Worm (Caenorhabditis elegans): Measurements from ENCODE around the gene gfi-3.
"Not testable (repeated sequence)": the region's sequence is repeated elsewhere in the genome, so short reads cannot be mapped to it uniquely, and the experiment has no call there.

The gfi-3 gene

DNA sequence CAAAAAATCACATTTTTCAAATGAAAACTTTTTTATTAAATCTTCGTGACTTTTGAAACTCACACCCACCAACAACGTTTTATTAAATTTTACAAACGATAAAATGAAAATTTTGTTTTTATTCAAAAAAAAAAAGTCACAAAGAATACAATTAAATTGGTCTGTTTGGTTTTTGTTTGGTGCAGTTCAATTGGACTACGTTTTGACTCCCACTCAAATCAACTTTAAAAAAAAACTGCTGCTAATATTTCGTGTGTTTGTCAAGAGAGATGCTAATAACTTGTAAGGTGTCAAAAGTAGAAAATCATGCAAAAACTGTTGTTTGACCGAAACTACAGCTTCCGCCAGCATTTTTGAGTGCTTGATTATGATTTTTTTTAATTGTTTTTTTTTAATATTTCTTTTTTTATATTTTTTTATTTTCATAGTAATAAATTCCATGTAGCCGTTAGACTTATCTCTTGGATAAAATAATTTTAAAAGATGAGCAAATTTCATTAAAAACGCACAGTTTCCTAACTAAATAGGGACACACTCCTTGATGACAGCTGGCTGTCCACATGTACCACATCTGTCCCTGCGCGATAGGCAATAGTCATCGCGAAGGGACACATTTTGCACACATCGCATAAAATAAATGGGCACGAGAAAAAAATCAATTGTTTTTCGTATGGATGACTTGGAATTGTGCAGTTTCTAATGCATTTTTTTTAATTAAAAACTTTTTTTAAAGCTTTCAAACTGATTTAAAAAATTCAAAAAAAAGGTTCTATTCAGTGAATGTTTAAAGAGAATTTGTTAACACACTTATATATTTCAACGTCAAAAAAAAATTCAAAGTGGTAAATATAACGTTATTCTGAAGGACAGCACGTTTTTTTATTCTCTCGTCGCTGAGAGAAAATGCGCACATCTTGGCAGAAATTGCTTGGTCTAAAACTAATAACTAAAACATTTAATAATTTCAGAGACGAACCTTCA is 45.2 kb downstream of the gfi-3 start (continued):
- TF ChIP-seq Y105C5A.15 (GFP tag; IDR thresholded peaks at IDR 0.05) (peak; percentile 88), lsy-2 (tag; optimal IDR thresholded peaks at IDR 0.05) (peak; percentile 97), dmd-9 (GFP tag; IDR thresholded peaks at IDR 0.05) (peak; percentile 93), sdz-12 (GFP tag; optimal IDR thresholded peaks at IDR 0.05) (peak; percentile 71), madf-9 (GFP tag; conservative IDR thresholded peaks at IDR 0.05) (peak; percentile 99), ceh-44 (GFP tag; IDR thresholded peaks at IDR 0.05) (0 out of 2 replicates have a peak, but pooled peaks have one; percentile 45), hlh-30 (tag; optimal IDR thresholded peaks at IDR 0.05; ENCODE audit: insufficient read depth) (peak; percentile 96), lin-39 (tag; optimal IDR thresholded peaks at IDR 0.05) (peak; percentile 96)

DNA sequence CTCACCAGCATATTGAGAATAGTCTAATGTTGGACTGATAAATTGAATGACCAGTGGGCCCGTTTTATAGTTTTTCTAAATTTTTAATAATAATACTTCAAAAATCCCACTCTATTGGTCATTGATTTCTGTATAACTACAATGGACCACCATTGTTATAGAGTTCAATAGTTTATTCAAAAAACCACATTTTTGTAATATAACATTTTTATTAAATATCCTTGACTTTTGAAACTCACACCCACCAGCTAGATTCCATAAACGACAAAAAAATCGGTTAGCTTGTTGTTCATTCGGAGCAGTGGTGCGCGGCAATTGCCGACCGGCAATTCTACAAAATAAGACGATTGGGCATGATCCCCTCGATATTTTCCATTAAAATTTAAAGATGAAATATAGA is 47.2 kb downstream of the gfi-3 start, which contains the start of gene nspc-18:
nspc-18 (minus strand) TSS at position 101 of the 400 bp plus-strand sequence.
- TF ChIP-seq mxl-3 (GFP tag; optimal IDR thresholded peaks at IDR 0.05) (no peak), lin-15B (tag; optimal IDR thresholded peaks at IDR 0.05) (no peak), Y5F2A.4 (GFP tag; optimal IDR thresholded peaks at IDR 0.05) (no peak), unc-130 (GFP tag; optimal IDR thresholded peaks at IDR 0.05) (no peak), dpl-1 (GFP tag; optimal IDR thresholded peaks at IDR 0.05) (no peak), sdz-12 (GFP tag; optimal IDR thresholded peaks at IDR 0.05) (no peak), mxl-2 (GFP tag; conservative IDR thresholded peaks at IDR 0.05) (no peak), cey-2 (tag; optimal IDR thresholded peaks at IDR 0.05; ENCODE audit: borderline replicate concordance, insufficient read depth) (no peak), lin-39 (tag; optimal IDR thresholded peaks at IDR 0.05) (no peak), nhr-6 (tag; optimal IDR thresholded peaks at IDR 0.05) (no peak), lin-29 (GFP tag; IDR thresholded peaks at IDR 0.05) (no peak), fkh-10 (GFP tag; optimal IDR thresholded peaks at IDR 0.05) (no peak), aha-1 (tag) (no peak), dmd-8 (GFP tag; IDR thresholded peaks at IDR 0.05) (no peak)

DNA sequence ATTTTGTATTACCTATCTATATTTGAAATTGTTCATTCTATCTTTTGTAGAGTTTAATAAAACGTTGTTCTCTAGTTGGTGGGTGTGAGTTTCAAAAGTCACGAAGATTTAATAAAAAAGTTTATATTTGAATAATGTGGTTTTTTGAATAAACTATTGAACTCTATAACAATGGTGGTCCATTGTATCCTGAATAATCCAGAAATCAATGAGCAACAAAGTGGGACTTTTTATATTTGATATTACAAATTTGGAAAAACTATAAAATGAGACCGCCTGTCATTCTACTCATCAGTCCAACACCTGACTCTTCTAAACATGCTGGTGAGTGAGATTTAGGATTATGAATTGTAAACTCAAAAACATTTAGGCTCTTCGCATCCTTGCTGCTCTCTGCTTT is 48.0 kb downstream of the gfi-3 start, which contains the start of gene nspc-19:
nspc-19 (plus strand) TSS at position 301 of the 400 bp plus-strand sequence.
- not testable (repeated sequence) for TF ChIP-seq mxl-3 (GFP tag; optimal IDR thresholded peaks at IDR 0.05); snpc-4 (tag; optimal IDR thresholded peaks at IDR 0.05); lin-1 (GFP tag; IDR thresholded peaks at IDR 0.05)

DNA sequence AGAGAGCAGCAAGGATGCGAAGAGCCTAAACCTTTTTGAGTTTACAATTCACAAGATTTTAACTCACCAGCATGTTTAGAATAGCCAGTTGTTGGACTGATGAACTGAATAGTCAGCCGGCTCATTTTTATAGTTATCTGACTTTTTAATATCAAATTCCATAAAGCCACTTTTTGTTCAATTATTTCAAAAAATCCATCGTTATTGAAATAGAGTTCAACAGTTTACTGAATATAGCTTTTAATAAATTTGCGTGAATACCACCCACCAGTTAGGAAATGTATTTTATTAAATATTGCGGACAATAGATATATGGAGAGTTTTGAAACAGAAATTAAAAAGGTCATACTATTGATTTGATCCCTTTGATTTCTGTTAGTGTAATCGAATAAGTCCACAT is 49.7 kb downstream of the gfi-3 start, which contains the start of gene nspc-20:
nspc-20 (minus strand) TSS at position 101 of the 400 bp plus-strand sequence.
- no peak for TF ChIP-seq pha-4 (GFP tag; IDR thresholded peaks at IDR 0.05)
- no peak for TF ChIP-seq pha-4 (tag; optimal IDR thresholded peaks at IDR 0.05)
- no peak for TF ChIP-seq nhr-111 (GFP tag; optimal IDR thresholded peaks at IDR 0.05)
- TF ChIP-seq nhr-41 (GFP tag; IDR thresholded peaks at IDR 0.05), result no peak
- no peak for TF ChIP-seq saeg-2 (GFP tag; IDR thresholded peaks at IDR 0.05)
- no peak for TF ChIP-seq lir-3 (tag; optimal IDR thresholded peaks at IDR 0.05)
- TF ChIP-seq lin-39 (tag; optimal IDR thresholded peaks at IDR 0.05), result no peak
- no peak for TF ChIP-seq ZK337.2 (GFP tag; IDR thresholded peaks at IDR 0.05)
- TF ChIP-seq D1046.2 (GFP tag; IDR thresholded peaks at IDR 0.05), result no peak
- TF ChIP-seq F10B5.3 (tag; optimal IDR thresholded peaks at IDR 0.05), result no peak
- TF ChIP-seq daf-12 (tag; optimal IDR thresholded peaks at IDR 0.05), result no peak
- no peak for TF ChIP-seq egl-27 (tag; optimal IDR thresholded peaks at IDR 0.05)
- TF ChIP-seq zfp-3 (GFP tag; conservative IDR thresholded peaks at IDR 0.05), result no peak
- no peak for TF ChIP-seq nhr-10 (tag; optimal IDR thresholded peaks at IDR 0.05)
- no peak for TF ChIP-seq aly-2 (tag; optimal IDR thresholded peaks at IDR 0.05)
- TF ChIP-seq arid-1 (GFP tag; conservative IDR thresholded peaks at IDR 0.05), result no peak
- TF ChIP-seq nhr-48 (tag; optimal IDR thresholded peaks at IDR 0.05), result no peak
- no peak for TF ChIP-seq ama-1 (optimal IDR thresholded peaks at IDR 0.05)
- TF ChIP-seq unc-62 (GFP tag; optimal IDR thresholded peaks at IDR 0.05 in 1 of 2), result no peak
- TF ChIP-seq unc-62 (tag; optimal IDR thresholded peaks at IDR 0.05), result no peak
- no peak for TF ChIP-seq spr-3 (GFP tag; optimal IDR thresholded peaks at IDR 0.05)

Measured in whole organism, L4 larva.